Worm (Caenorhabditis elegans) whole organism, L1 larva: ENCODE data around the gene znf-593.

Experiments used
- aha-1 ChIP-seq: fragments of 150-350 bp; optimal IDR thresholded peaks from 2 replicates; lab custom pipeline; 2014; ENCODE audit warnings: missing biosample characterization, missing genetic modification characterization
- blmp-1 ChIP-seq: fragments of 150-350 bp; optimal IDR thresholded peaks from 2 replicates; lab custom pipeline; 2014; ENCODE audit warnings: missing biosample characterization, missing genetic modification characterization
- ceh-8 ChIP-seq: fragments of 200-800 bp; sonication (Bioruptor generic); optimal IDR thresholded peaks from 2 replicates; lab custom pipeline; 2018; ENCODE audit warnings: mild to moderate bottlenecking, missing genetic modification characterization, moderate library complexity, missing compliant biosample characterization

DNA sequence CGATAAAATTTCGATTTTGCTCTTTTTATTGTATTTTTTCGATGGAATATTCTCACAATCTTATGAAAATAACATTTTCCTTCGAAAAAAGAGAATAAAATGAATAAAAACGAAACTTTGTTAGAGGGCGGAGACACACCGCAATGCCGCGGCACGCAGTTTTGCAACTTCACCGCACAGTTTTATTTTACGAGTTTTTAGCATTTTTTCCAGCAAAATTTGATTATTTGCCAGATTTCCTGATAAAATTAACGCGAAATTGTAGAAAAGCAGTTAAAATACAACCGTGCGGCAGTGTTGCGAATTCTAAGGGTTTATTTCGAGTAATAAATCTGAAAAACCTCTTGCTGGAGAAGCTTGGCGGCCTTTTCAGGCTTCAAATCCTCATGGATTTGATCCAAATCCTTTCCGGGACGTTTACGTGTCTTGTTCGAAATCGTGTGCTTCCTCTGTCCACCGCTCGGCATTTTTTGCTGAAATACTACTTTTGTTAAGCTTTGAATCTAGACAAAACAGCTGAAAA lies at the start of gene znf-593:
- TF ChIP-seq ceh-8 (no peak), blmp-1 (tag; lab: Kevin White, UChicago) (no peak), aha-1 (tag; lab: Kevin White, UChicago) (no peak)
